Fruit fly (Drosophila melanogaster): ENCODE results near the gene RpS14b.

Gene RpS14b

dm6 chrX:7975516-7976257 is 41.0 kb downstream of the RpS14b start (continued):
- no peak for TF ChIP-seq CG12659 (GFP tag; optimal IDR thresholded peaks at IDR 0.05)
- no peak for TF ChIP-seq btn (GFP tag; optimal IDR thresholded peaks at IDR 0.05)
- no peak for TF ChIP-seq CG11085 (GFP tag; IDR thresholded peaks at IDR 0.05)
- no peak for TF ChIP-seq CG4404 (GFP tag; IDR thresholded peaks at IDR 0.05)
- peak; percentile 43; the same call in 1 of the 2 replicates for TF ChIP-seq CG17328 (GFP tag; IDR thresholded peaks at IDR 0.05)
- no peak for TF ChIP-seq prd (optimal IDR thresholded peaks at IDR 0.05)
- TF ChIP-seq prd (GFP tag; IDR thresholded peaks at IDR 0.05), result peak; percentile 66; the same call in 2 of the 3 replicates
- TF ChIP-seq CG13624 (GFP tag; optimal IDR thresholded peaks at IDR 0.05), result no peak
- peak; percentile 1 for TF ChIP-seq CG9609 (GFP tag; optimal IDR thresholded peaks at IDR 0.05)
- no peak for TF ChIP-seq NFAT (GFP tag; IDR thresholded peaks at IDR 0.05)
- no peak for TF ChIP-seq Side (GFP tag; optimal IDR thresholded peaks at IDR 0.05)
- no peak for TF ChIP-seq Trl (optimal IDR thresholded peaks at IDR 0.05)
- no peak for TF ChIP-seq Trl (GFP tag; optimal IDR thresholded peaks at IDR 0.05)
- TF ChIP-seq CG1233 (GFP tag; optimal IDR thresholded peaks at IDR 0.05), result no peak
- TF ChIP-seq oc (tag; optimal IDR thresholded peaks at IDR 0.05), result peak; percentile 63
- no peak for TF ChIP-seq CG32767 (GFP tag; IDR thresholded peaks at IDR 0.05)
- TF ChIP-seq Myb (GFP tag; optimal IDR thresholded peaks at IDR 0.05), result no peak
- TF ChIP-seq CG4707 (GFP tag; optimal IDR thresholded peaks at IDR 0.05), result no peak
- TF ChIP-seq CG1602 (GFP tag; optimal IDR thresholded peaks at IDR 0.05), result peak; percentile 7
- no peak for TF ChIP-seq knrl (GFP tag; IDR thresholded peaks at IDR 0.05; ENCODE audit: partially characterized antibody)
- TF ChIP-seq Hr78 (GFP tag; optimal IDR thresholded peaks at IDR 0.05), result no peak
- no peak for TF ChIP-seq Rx (GFP tag; IDR thresholded peaks at IDR 0.05)
- TF ChIP-seq nmo (GFP tag; optimal IDR thresholded peaks at IDR 0.05), result peak; percentile 49
- TF ChIP-seq C15 (GFP tag; IDR thresholded peaks at IDR 0.05), result no peak
- no peak for TF ChIP-seq ro (GFP tag; IDR thresholded peaks at IDR 0.05)
- TF ChIP-seq CG18619 (GFP tag; optimal IDR thresholded peaks at IDR 0.05), result no peak
- TF ChIP-seq sens-2 (GFP tag; IDR thresholded peaks at IDR 0.05), result no peak
- no peak for TF ChIP-seq CG3065 (GFP tag; optimal IDR thresholded peaks at IDR 0.05)
- no peak for TF ChIP-seq CG11723 (GFP tag; optimal IDR thresholded peaks at IDR 0.05)
- TF ChIP-seq CG7987 (GFP tag; optimal IDR thresholded peaks at IDR 0.05), result no peak
- TF ChIP-seq CG12155 (GFP tag; optimal IDR thresholded peaks at IDR 0.05), result no peak
- TF ChIP-seq CG8281 (tag; optimal IDR thresholded peaks at IDR 0.05), result no peak
- no peak for TF ChIP-seq CG13287 (GFP tag; IDR thresholded peaks at IDR 0.05; ENCODE audit: partially characterized antibody)
- no peak for TF ChIP-seq tna (GFP tag; IDR thresholded peaks at IDR 0.05; ENCODE audit: partially characterized antibody)
- TF ChIP-seq ftz-f1 (GFP tag; optimal IDR thresholded peaks at IDR 0.05), result no peak
- TF ChIP-seq CG15269 (tag; optimal IDR thresholded peaks at IDR 0.05), result no peak
- no peak for TF ChIP-seq CG8290 (GFP tag; optimal IDR thresholded peaks at IDR 0.05)
- no peak for TF ChIP-seq CG8290 (tag; optimal IDR thresholded peaks at IDR 0.05)
- no peak for TF ChIP-seq Hand (GFP tag; optimal IDR thresholded peaks at IDR 0.05)
- TF ChIP-seq cwo (GFP tag; optimal IDR thresholded peaks at IDR 0.05), result no peak
- no peak for TF ChIP-seq gce (GFP tag; IDR thresholded peaks at IDR 0.05)
- no peak for TF ChIP-seq CG14441 (GFP tag; IDR thresholded peaks at IDR 0.05)
- TF ChIP-seq ATbp (GFP tag; optimal IDR thresholded peaks at IDR 0.05), result peak; percentile 34
- TF ChIP-seq Scr (GFP tag; IDR thresholded peaks at IDR 0.05; ENCODE audit: partially characterized antibody), result no peak
- TF ChIP-seq Ptx1 (GFP tag; IDR thresholded peaks at IDR 0.05), result no peak
- TF ChIP-seq Hr51 (GFP tag; optimal IDR thresholded peaks at IDR 0.05), result peak in 1 of 2 experiments; percentile 43
- no peak for TF ChIP-seq CG12071 (GFP tag; optimal IDR thresholded peaks at IDR 0.05)
- TF ChIP-seq HmgD (GFP tag; optimal IDR thresholded peaks at IDR 0.05), result no peak
- no peak for TF ChIP-seq CG13894 (tag; optimal IDR thresholded peaks at IDR 0.05)
- TF ChIP-seq shn (GFP tag; optimal IDR thresholded peaks at IDR 0.05), result no peak
